Fruit fly (Drosophila melanogaster): Measurements from ENCODE around the gene CG13026.

CG13026 gene

DNA sequence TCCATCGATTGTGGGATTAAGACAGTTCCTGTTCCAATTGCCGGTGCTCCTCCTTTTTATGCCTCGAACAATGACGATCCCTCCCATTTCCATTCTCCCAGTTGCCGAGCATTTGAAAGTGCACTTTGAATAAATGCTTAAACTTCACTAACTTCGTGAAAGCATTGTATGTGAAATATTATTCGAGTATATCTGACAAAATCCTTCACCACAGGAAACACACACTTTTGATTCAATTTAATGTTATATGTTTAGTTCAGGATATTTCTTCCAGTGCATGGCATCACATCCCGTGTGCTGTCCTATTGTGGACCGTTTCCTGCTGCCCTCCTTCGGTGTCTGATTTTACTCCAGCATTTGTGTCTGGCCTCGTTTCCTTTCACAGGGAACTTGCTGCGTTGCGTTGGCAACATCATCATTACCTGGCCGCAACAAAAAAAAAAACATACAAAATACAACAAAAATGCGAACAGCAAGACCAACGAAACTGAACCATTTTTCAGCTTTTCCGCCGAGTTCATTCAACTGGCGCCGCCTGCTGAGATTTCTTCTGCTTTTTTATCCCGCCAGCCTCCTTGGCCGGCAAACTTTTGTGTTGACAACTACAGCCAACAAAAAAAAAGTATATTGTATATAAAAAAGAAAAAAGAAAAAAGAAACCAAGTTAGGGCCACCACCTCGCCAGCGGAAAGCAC, 26.6 kb upstream of the CG13026 start (continued):
- TF ChIP-seq CG10631 (GFP tag; optimal IDR thresholded peaks at IDR 0.05) (peak; percentile 81), CG8319 (GFP tag; optimal IDR thresholded peaks at IDR 0.05) (peak; percentile 5), CG6163 (GFP tag; IDR thresholded peaks at IDR 0.05) (peak; percentile 92), CG6808 (GFP tag; optimal IDR thresholded peaks at IDR 0.05) (peak; percentile 62), Eip93F (GFP tag; optimal IDR thresholded peaks at IDR 0.05) (no peak), Sox15 (GFP tag; optimal IDR thresholded peaks at IDR 0.05) (no peak), Lpt (GFP tag; optimal IDR thresholded peaks at IDR 0.05) (peak; percentile 77), Smox (GFP tag; optimal IDR thresholded peaks at IDR 0.05) (peak; percentile 18), Ets96B (tag; optimal IDR thresholded peaks at IDR 0.05) (peak; percentile 69), CG8119 (GFP tag; IDR thresholded peaks at IDR 0.05) (peak; percentile 74), CG3032 (tag; optimal IDR thresholded peaks at IDR 0.05) (peak; percentile 60), esn (GFP tag; optimal IDR thresholded peaks at IDR 0.05) (peak; percentile 36), CG4318 (GFP tag; optimal IDR thresholded peaks at IDR 0.05) (peak; percentile 50), CG9139 (GFP tag; optimal IDR thresholded peaks at IDR 0.05) (peak; percentile 36), Eip75B (GFP tag; optimal IDR thresholded peaks at IDR 0.05) (peak; percentile 77), fd85E (GFP tag; optimal IDR thresholded peaks at IDR 0.05) (no peak), lz (GFP tag; optimal IDR thresholded peaks at IDR 0.05) (peak; percentile 34), topi (GFP tag; optimal IDR thresholded peaks at IDR 0.05) (peak; percentile 51), achi (GFP tag; optimal IDR thresholded peaks at IDR 0.05) (peak; percentile 76), Gug (GFP tag; IDR thresholded peaks at IDR 0.05) (peak; percentile 35; the same call in 1 of the 2 replicates), CG6276 (GFP tag; optimal IDR thresholded peaks at IDR 0.05) (peak; percentile 80), CG1621 (tag; optimal IDR thresholded peaks at IDR 0.05) (peak; percentile 60), Blimp-1 (GFP tag; optimal IDR thresholded peaks at IDR 0.05) (no peak), Sox14 (GFP tag; optimal IDR thresholded peaks at IDR 0.05) (peak; percentile 79), CG31627 (GFP tag; optimal IDR thresholded peaks at IDR 0.05) (peak; percentile 38), acj6 (GFP tag; optimal IDR thresholded peaks at IDR 0.05) (peak; percentile 71), Hr4 (GFP tag; optimal IDR thresholded peaks at IDR 0.05) (peak; percentile 70), dac (GFP tag; optimal IDR thresholded peaks at IDR 0.05) (peak; percentile 18)

DNA sequence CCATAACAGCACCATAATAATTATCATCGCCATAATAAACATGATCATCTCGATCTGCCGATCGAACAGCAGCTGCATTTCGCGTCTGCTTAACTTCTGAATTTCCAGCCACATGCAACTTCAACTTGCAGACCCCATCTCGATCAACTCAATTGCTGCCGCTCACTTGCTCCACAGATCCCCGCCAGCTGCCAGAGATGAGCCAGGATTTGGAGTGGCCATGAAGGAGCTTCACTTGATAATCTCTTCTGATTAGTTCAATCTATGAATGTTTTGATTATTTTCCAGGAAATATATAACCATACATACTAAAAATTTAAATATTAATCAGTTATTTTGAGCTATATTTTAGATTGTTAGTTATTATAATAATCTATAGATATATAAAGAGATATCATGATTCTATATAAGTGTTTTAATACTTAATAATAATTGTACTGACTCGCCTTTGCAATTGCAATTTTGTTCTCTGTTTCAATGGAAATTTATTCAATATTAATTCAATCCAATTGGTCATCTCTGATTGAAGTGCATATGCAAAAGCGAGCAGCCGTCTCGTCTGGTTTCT, 25.6 kb upstream of the CG13026 start:
- no peak for TF ChIP-seq cyc (GFP tag; optimal IDR thresholded peaks at IDR 0.05)
- 0 out of 3 replicates have a peak, but pooled peaks have one; percentile 14 for TF ChIP-seq CG8119 (GFP tag; IDR thresholded peaks at IDR 0.05)
- no peak for TF ChIP-seq CG9139 (GFP tag; optimal IDR thresholded peaks at IDR 0.05)
- TF ChIP-seq OdsH (GFP tag; optimal IDR thresholded peaks at IDR 0.05): no peak
- TF ChIP-seq CG8319 (GFP tag; optimal IDR thresholded peaks at IDR 0.05): no peak
- TF ChIP-seq Eip78C (GFP tag): no peak
- TF ChIP-seq fkh (GFP tag; optimal IDR thresholded peaks at IDR 0.05): no peak
- no peak for TF ChIP-seq CG6792 (GFP tag; optimal IDR thresholded peaks at IDR 0.05)
- TF ChIP-seq Hr39 (GFP tag; optimal IDR thresholded peaks at IDR 0.05): no peak
- no peak for TF ChIP-seq Ets21C (GFP tag; optimal IDR thresholded peaks at IDR 0.05)
- TF ChIP-seq CG31627 (GFP tag; optimal IDR thresholded peaks at IDR 0.05): no peak
- TF ChIP-seq fd59A (GFP tag; optimal IDR thresholded peaks at IDR 0.05): no peak
- TF ChIP-seq CG6163 (GFP tag; IDR thresholded peaks at IDR 0.05): peak; percentile 52; the same call in 1 of the 3 replicates
- peak in 1 of 2 experiments; percentile 15 for TF ChIP-seq ss (GFP tag; optimal IDR thresholded peaks at IDR 0.05)
- peak; percentile 9 for TF ChIP-seq CG10631 (GFP tag; optimal IDR thresholded peaks at IDR 0.05)
- TF ChIP-seq CG7368 (GFP tag; optimal IDR thresholded peaks at IDR 0.05): no peak
- no peak for TF ChIP-seq CG11762 (GFP tag; optimal IDR thresholded peaks at IDR 0.05; ENCODE audit: insufficient read depth)
- TF ChIP-seq dsx (GFP tag; optimal IDR thresholded peaks at IDR 0.05; ENCODE audit: poor library complexity, severe bottlenecking): peak; percentile 10
- no peak for TF ChIP-seq Lpt (GFP tag; optimal IDR thresholded peaks at IDR 0.05)
- TF ChIP-seq vri (GFP tag; optimal IDR thresholded peaks at IDR 0.05): no peak
- peak; percentile 34 for TF ChIP-seq CG6808 (GFP tag; optimal IDR thresholded peaks at IDR 0.05)
- peak; percentile 10; the same call in 1 of the 2 replicates for TF ChIP-seq CG15336 (GFP tag; IDR thresholded peaks at IDR 0.05)
- TF ChIP-seq net (GFP tag; optimal IDR thresholded peaks at IDR 0.05): peak; percentile 7
- TF ChIP-seq CG10669 (GFP tag; optimal IDR thresholded peaks at IDR 0.05): peak; percentile 13
- peak; percentile 26 for TF ChIP-seq CG3032 (tag; optimal IDR thresholded peaks at IDR 0.05)
- no peak for TF ChIP-seq Sox15 (GFP tag; optimal IDR thresholded peaks at IDR 0.05)
- peak; percentile 33 for TF ChIP-seq svp (GFP tag)
- peak; percentile 37 for TF ChIP-seq CG4318 (GFP tag; optimal IDR thresholded peaks at IDR 0.05)
- peak; percentile 7 for TF ChIP-seq Ets96B (tag; optimal IDR thresholded peaks at IDR 0.05)
- no peak for TF ChIP-seq Blimp-1 (GFP tag; optimal IDR thresholded peaks at IDR 0.05)
- TF ChIP-seq acj6 (GFP tag; optimal IDR thresholded peaks at IDR 0.05): no peak
- no peak for TF ChIP-seq Hr4 (GFP tag; optimal IDR thresholded peaks at IDR 0.05)
- TF ChIP-seq Met (GFP tag; optimal IDR thresholded peaks at IDR 0.05): no peak

All from whole organism, prepupa.